Fruit fly (Drosophila melanogaster) whole organism, embryonic: ENCODE data around the gene Tango1.

Experiments used
- BtbVII ChIP-seq: fragments of 200-800 bp; sonication (Bioruptor generic); optimal IDR thresholded peaks from 3 replicates; lab custom pipeline; 2017; ENCODE audit warnings: missing biosample characterization, mild to moderate bottlenecking, missing genetic modification characterization
- CG10267 ChIP-seq: fragments of 200-800 bp; sonication (Bioruptor generic); optimal IDR thresholded peaks from 2 replicates; lab custom pipeline; 2018; ENCODE audit warnings: missing biosample characterization, mild to moderate bottlenecking, missing genetic modification characterization, moderate library complexity
- CG10959 ChIP-seq: fragments of 200-800 bp; sonication (Bioruptor generic); IDR thresholded peaks from 2 replicates; pipeline ENCODE4 v1.3.6; 2022; ENCODE audit warnings: missing biosample characterization, missing genetic modification characterization
- CG11398 ChIP-seq: fragments of 200-800 bp; sonication (Bioruptor generic); optimal IDR thresholded peaks from 2 replicates; lab custom pipeline; 2016; ENCODE audit warnings: missing biosample characterization, missing genetic modification characterization
- CG11456 ChIP-seq: fragments of 200-800 bp; sonication (Bioruptor generic); IDR thresholded peaks from 3 replicates; pipeline ENCODE4 v1.3.6; 2022; ENCODE audit warnings: missing biosample characterization, missing genetic modification characterization
- CG11504 ChIP-seq: fragments of 200-800 bp; sonication (Bioruptor generic); optimal IDR thresholded peaks from 3 replicates; lab custom pipeline; 2019; ENCODE audit warnings: missing biosample characterization, mild to moderate bottlenecking, missing genetic modification characterization, moderate library complexity
- CG12155 ChIP-seq: fragments of 200-800 bp; sonication (Bioruptor generic); optimal IDR thresholded peaks from 3 replicates; lab custom pipeline; 2016; ENCODE audit warnings: missing biosample characterization, missing genetic modification characterization
- CG13287 ChIP-seq: fragments of 200-800 bp; sonication (Bioruptor generic); IDR thresholded peaks from 2 replicates; pipeline ENCODE4 v1.3.6; 2022; ENCODE audit warnings: missing biosample characterization, missing genetic modification characterization; ENCODE audit not compliant: partially characterized antibody
- CG13775 ChIP-seq: fragments of 200-800 bp; sonication (Bioruptor generic); optimal IDR thresholded peaks from 3 replicates; lab custom pipeline; 2017; ENCODE audit warnings: missing biosample characterization, mild to moderate bottlenecking, missing genetic modification characterization
- CG1647 ChIP-seq: fragments of 200-800 bp; sonication (Bioruptor generic); optimal IDR thresholded peaks from 3 replicates; lab custom pipeline; 2016; ENCODE audit warnings: missing biosample characterization, missing genetic modification characterization
- CG1792 ChIP-seq: fragments of 200-800 bp; sonication (Bioruptor generic); optimal IDR thresholded peaks from 2 replicates; lab custom pipeline; 2016; ENCODE audit warnings: missing biosample characterization, missing genetic modification characterization
- CG18764 ChIP-seq: fragments of 200-800 bp; sonication (Bioruptor generic); optimal IDR thresholded peaks from 3 replicates; lab custom pipeline; 2016; ENCODE audit warnings: missing biosample characterization, missing genetic modification characterization
- CG30403 ChIP-seq: fragments of 200-800 bp; sonication (Bioruptor generic); optimal IDR thresholded peaks from 3 replicates; lab custom pipeline; 2016; ENCODE audit warnings: missing biosample characterization, missing genetic modification characterization
- CG33557 ChIP-seq: fragments of 200-800 bp; sonication (Bioruptor generic); optimal IDR thresholded peaks from 2 replicates; lab custom pipeline; 2019; ENCODE audit warnings: missing biosample characterization, mild to moderate bottlenecking, missing genetic modification characterization, moderate library complexity
- CG34376 ChIP-seq: fragments of 200-800 bp; sonication (Bioruptor generic); optimal IDR thresholded peaks from 2 replicates; lab custom pipeline; 2018; ENCODE audit warnings: missing biosample characterization, mild to moderate bottlenecking, missing genetic modification characterization
- CG8944 ChIP-seq: fragments of 200-800 bp; sonication (Bioruptor generic); optimal IDR thresholded peaks from 3 replicates; lab custom pipeline; 2016; ENCODE audit warnings: missing biosample characterization, missing genetic modification characterization
- CG9817 ChIP-seq: fragments of 200-800 bp; sonication (Bioruptor generic); optimal IDR thresholded peaks from 2 replicates; lab custom pipeline; 2018; ENCODE audit warnings: missing biosample characterization, mild to moderate bottlenecking, missing genetic modification characterization, moderate library complexity
- D19A ChIP-seq: fragments of 200-800 bp; optimal IDR thresholded peaks from 3 replicates; lab custom pipeline; 2019; ENCODE audit warnings: missing biosample characterization, mild to moderate bottlenecking, missing genetic modification characterization, moderate library complexity
- Gug ChIP-seq: fragments of 200-800 bp; sonication (Bioruptor generic); IDR thresholded peaks from 4 replicates; pipeline ENCODE4 v1.3.6; 2022; ENCODE audit warnings: missing biosample characterization, missing genetic modification characterization
- HHEX ChIP-seq: fragments of 200-800 bp; sonication (Bioruptor generic); optimal IDR thresholded peaks from 3 replicates; lab custom pipeline; 2017; ENCODE audit warnings: missing biosample characterization, mild to moderate bottlenecking, missing genetic modification characterization, missing genetic modification reagents
- Hey ChIP-seq: fragments of 200-800 bp; sonication (Bioruptor generic); optimal IDR thresholded peaks from 3 replicates; lab custom pipeline; 2018; ENCODE audit warnings: missing biosample characterization, mild to moderate bottlenecking, missing genetic modification characterization
- Hr78 ChIP-seq, 2 experiments: fragments of 200-800 bp in 1 of 2; fragments of >200 bp in 1 of 2; sonication (Bioruptor generic) in 1 of 2; optimal IDR thresholded peaks; 2 replicates each; lab custom pipeline; 2017 to 2019; ENCODE audit warnings: missing biosample characterization in 2 of 2, missing genetic modification characterization in 2 of 2, mild to moderate bottlenecking in 1 of 2, moderate library complexity in 1 of 2
- Med ChIP-seq: fragments of 200-800 bp; sonication (Bioruptor generic); peaks from one replicate; lab custom pipeline; 2016; ENCODE audit warnings: missing biosample characterization, missing genetic modification characterization, mild to moderate bottlenecking, inconsistent platforms, moderate library complexity
- NC2β ChIP-seq: fragments of 200-800 bp; sonication (Bioruptor generic); optimal IDR thresholded peaks from 2 replicates; lab custom pipeline; 2016; ENCODE audit warnings: missing biosample characterization, missing genetic modification characterization
- Pdp1 ChIP-seq, 2 experiments: fragments of 200-800 bp; sonication (Bioruptor generic); optimal IDR thresholded peaks; 3 replicates each; lab custom pipeline; 2016; ENCODE audit warnings: missing biosample characterization in 2 of 2, missing genetic modification characterization in 2 of 2, mild to moderate bottlenecking in 1 of 2, moderate library complexity in 1 of 2
- Ptx1 ChIP-seq: fragments of 200-800 bp; sonication (Bioruptor generic); IDR thresholded peaks from 2 replicates; pipeline ENCODE4 v1.3.6; 2022; ENCODE audit warnings: missing biosample characterization, missing genetic modification characterization
- Sox102F ChIP-seq: fragments of 200-800 bp; sonication (Bioruptor generic); optimal IDR thresholded peaks from 2 replicates; lab custom pipeline; 2018; ENCODE audit warnings: missing biosample characterization, mild to moderate bottlenecking, missing genetic modification characterization, moderate library complexity
- amos ChIP-seq: fragments of 200-800 bp; sonication (Bioruptor generic); IDR thresholded peaks from 2 replicates; pipeline ENCODE4 v1.3.6; 2022; ENCODE audit warnings: missing biosample characterization, missing genetic modification characterization; ENCODE audit not compliant: partially characterized antibody
- ase ChIP-seq: fragments of 200-800 bp; sonication (Bioruptor generic); IDR thresholded peaks from 3 replicates; pipeline ENCODE4 v1.3.6; 2022; ENCODE audit warnings: missing biosample characterization, missing genetic modification characterization
- bcd ChIP-seq: fragments of 200-800 bp; sonication (Bioruptor generic); optimal IDR thresholded peaks from 2 replicates; lab custom pipeline; 2017; ENCODE audit warnings: missing biosample characterization, mild to moderate bottlenecking, missing genetic modification characterization
- crol ChIP-seq: fragments of 200-800 bp; sonication (Bioruptor generic); IDR thresholded peaks from 2 replicates; pipeline ENCODE4 v1.3.6; 2022; ENCODE audit warnings: missing biosample characterization, missing genetic modification characterization
- crp ChIP-seq, 2 experiments: fragments of 200-800 bp; sonication (Bioruptor generic); optimal IDR thresholded peaks; 2 replicates in 1 of 2; 3 replicates in 1 of 2; lab custom pipeline; 2017; ENCODE audit warnings: missing biosample characterization in 2 of 2, missing genetic modification characterization in 2 of 2, mild to moderate bottlenecking in 1 of 2, moderate library complexity in 1 of 2
- emc ChIP-seq: fragments of 200-800 bp; sonication (Bioruptor generic); optimal IDR thresholded peaks from 2 replicates; lab custom pipeline; 2016; ENCODE audit warnings: missing biosample characterization, missing genetic modification characterization
- eve ChIP-seq, 2 experiments: fragments of >200 bp; optimal IDR thresholded peaks; 2 replicates each; lab custom pipeline; 2017; ENCODE audit warnings: missing biosample characterization in 2 of 2, missing genetic modification characterization in 2 of 2
- ewg ChIP-seq: fragments of 200-800 bp; sonication (Bioruptor generic); optimal IDR thresholded peaks from 3 replicates; lab custom pipeline; 2017; ENCODE audit warnings: mild to moderate bottlenecking, missing biosample characterization, missing genetic modification reagents, missing genetic modification characterization
- fd3F ChIP-seq: fragments of 200-800 bp; sonication (Bioruptor generic); optimal IDR thresholded peaks from 2 replicates; lab custom pipeline; 2018; ENCODE audit warnings: missing biosample characterization, mild to moderate bottlenecking, missing genetic modification characterization, moderate library complexity
- h ChIP-seq: fragments of >200 bp; optimal IDR thresholded peaks from 2 replicates; lab custom pipeline; 2017
- ham ChIP-seq: fragments of 200-800 bp; sonication (Bioruptor generic); IDR thresholded peaks from 2 replicates; pipeline ENCODE4 v1.3.6; 2022; ENCODE audit warnings: missing biosample characterization, missing genetic modification characterization
- jing ChIP-seq: fragments of 200-800 bp; sonication (Bioruptor generic); optimal IDR thresholded peaks from 2 replicates; lab custom pipeline; 2018; ENCODE audit warnings: missing biosample characterization, mild to moderate bottlenecking, missing genetic modification characterization
- mam ChIP-seq: fragments of 200-800 bp; sonication (Bioruptor generic); optimal IDR thresholded peaks from 3 replicates; lab custom pipeline; 2016; ENCODE audit warnings: missing biosample characterization, missing genetic modification characterization
- peb ChIP-seq: fragments of 200-800 bp; sonication (Bioruptor generic); IDR thresholded peaks from 2 replicates; pipeline ENCODE4 v1.3.6; 2022; ENCODE audit warnings: missing biosample characterization, missing genetic modification characterization
- pfk ChIP-seq: fragments of 200-800 bp; sonication (Bioruptor generic); optimal IDR thresholded peaks from 2 replicates; lab custom pipeline; 2018; ENCODE audit warnings: missing biosample characterization, mild to moderate bottlenecking, missing genetic modification characterization, moderate library complexity
- sens ChIP-seq: fragments of 200-800 bp; sonication (Bioruptor generic); peaks from one replicate; lab custom pipeline; 2016; ENCODE audit warnings: missing biosample characterization, missing genetic modification characterization
- sqz ChIP-seq: fragments of 200-800 bp; sonication (Bioruptor generic); optimal IDR thresholded peaks from 3 replicates; lab custom pipeline; 2018; ENCODE audit warnings: missing biosample characterization, mild to moderate bottlenecking, missing genetic modification characterization
- stc ChIP-seq: fragments of 200-800 bp; sonication (Bioruptor generic); IDR thresholded peaks from 2 replicates; pipeline ENCODE4 v1.3.6; 2022; ENCODE audit warnings: missing biosample characterization, missing genetic modification characterization
- tll ChIP-seq, 2 experiments: fragments of 200-800 bp in 1 of 2; fragments of >200 bp in 1 of 2; sonication (Bioruptor generic) in 1 of 2; optimal IDR thresholded peaks; 2 replicates each; lab custom pipeline; 2017 to 2019; ENCODE audit warnings: missing biosample characterization in 2 of 2, missing genetic modification characterization in 2 of 2, mild to moderate bottlenecking in 1 of 2, moderate library complexity in 1 of 2
- tx ChIP-seq: fragments of 200-800 bp; sonication (Bioruptor generic); optimal IDR thresholded peaks from 2 replicates; lab custom pipeline; 2016; ENCODE audit warnings: missing biosample characterization, missing genetic modification characterization
- vvl ChIP-seq: fragments of 200-800 bp; sonication (Bioruptor generic); IDR thresholded peaks from 2 replicates; pipeline ENCODE4 v1.3.6; 2022; ENCODE audit warnings: missing biosample characterization, missing genetic modification characterization
- wdn ChIP-seq: fragments of 200-800 bp; sonication (Bioruptor generic); IDR thresholded peaks from 2 replicates; pipeline ENCODE4 v1.3.6; 2022; ENCODE audit warnings: missing biosample characterization, missing genetic modification characterization

The Tango1 gene

dm6 chr2L:6692048-6692447 is 42.9 kb downstream of the Tango1 start:
- TF ChIP-seq crp (GFP tag; optimal IDR thresholded peaks at IDR 0.05; lab: Kevin White, UChicago) (no peak), bcd (GFP tag; lab: Kevin White, UChicago) (no peak), vvl (0 out of 2 replicates have a peak, but pooled peaks have one; percentile 7), CG11398 (no peak), stc (no peak), fd3F (GFP tag; lab: Kevin White, UChicago) (no peak), jing (GFP tag; lab: Kevin White, UChicago) (no peak), CG9817 (tag; lab: Kevin White, UChicago) (no peak), crol (GFP tag; lab: Robert Waterston, UW) (no peak), Hey (tag; lab: Kevin White, UChicago) (no peak), CG11504 (tag; lab: Kevin White, UChicago) (peak; percentile 10), eve (GFP tag; optimal IDR thresholded peaks at IDR 0.05; lab: Kevin White, UChicago) (no peak), ase (GFP tag; lab: Robert Waterston, UW) (no peak), Sox102F (peak; percentile 24), NC2β (GFP tag; lab: Kevin White, UChicago) (no peak), Hr78 (GFP tag; optimal IDR thresholded peaks at IDR 0.05; lab: Kevin White, UChicago) (no peak), CG12155 (GFP tag; lab: Kevin White, UChicago) (no peak), CG13775 (GFP tag; lab: Kevin White, UChicago) (no peak), tll (GFP tag; optimal IDR thresholded peaks at IDR 0.05; lab: Kevin White, UChicago) (no peak), Gug (GFP tag; lab: Robert Waterston, UW) (no peak), CG33557 (GFP tag; lab: Kevin White, UChicago) (no peak), BtbVII (no peak), CG34376 (GFP tag; lab: Kevin White, UChicago) (no peak), peb (GFP tag; lab: Robert Waterston, UW) (no peak), tx (no peak), CG10267 (no peak), mam (GFP tag; lab: Kevin White, UChicago) (no peak), CG10959 (GFP tag; lab: Robert Waterston, UW) (no peak), Pdp1 (GFP tag; optimal IDR thresholded peaks at IDR 0.05; lab: Kevin White, UChicago) (no peak), ham (GFP tag; lab: Robert Waterston, UW) (no peak), D19A (tag; lab: Kevin White, UChicago) (peak; percentile 58), pfk (GFP tag; lab: Kevin White, UChicago) (no peak), HHEX (GFP tag; lab: Kevin White, UChicago) (no peak), emc (GFP tag; lab: Kevin White, UChicago) (no peak), CG8944 (GFP tag; lab: Kevin White, UChicago) (no peak), CG18764 (GFP tag; lab: Kevin White, UChicago) (no peak), Med (GFP tag; lab: Kevin White, UChicago) (peak; percentile 64), amos (GFP tag; lab: Robert Waterston, UW) (no peak), ewg (GFP tag; lab: Kevin White, UChicago) (no peak), CG1647 (GFP tag; lab: Kevin White, UChicago) (no peak), CG1792 (no peak), h (lab: Kevin White, UChicago) (no peak), CG11456 (GFP tag; lab: Robert Waterston, UW) (no peak), sens (GFP tag; lab: Kevin White, UChicago) (peak; percentile 75), CG30403 (GFP tag; lab: Kevin White, UChicago) (no peak), CG13287 (GFP tag; lab: Robert Waterston, UW) (no peak), wdn (GFP tag; lab: Robert Waterston, UW) (no peak), Ptx1 (GFP tag; lab: Robert Waterston, UW) (no peak), sqz (GFP tag; lab: Kevin White, UChicago) (no peak)
